Fruit fly (Drosophila melanogaster): ENCODE measurements around the gene CG2519.

Gene CG2519

dm6 chr3R:5565623-5566022 lies 18.0 kb upstream of the CG2519 start (continued):
- TF ChIP-seq CG12391 (tag; optimal IDR thresholded peaks at IDR 0.05) (peak; percentile 82), CG10274 (GFP tag; optimal IDR thresholded peaks at IDR 0.05) (peak; percentile 36), caup (GFP tag; optimal IDR thresholded peaks at IDR 0.05; ENCODE audit: severe bottlenecking) (peak; percentile 85), slp2 (GFP tag; optimal IDR thresholded peaks at IDR 0.05) (peak; percentile 54), CG1233 (GFP tag; optimal IDR thresholded peaks at IDR 0.05) (peak; percentile 77), Dip2 (GFP tag; IDR thresholded peaks at IDR 0.05) (no peak), CG30403 (GFP tag; optimal IDR thresholded peaks at IDR 0.05) (peak; percentile 71), Mad (GFP tag; optimal IDR thresholded peaks at IDR 0.05) (peak; percentile 80), CkIIα-i1 (GFP tag; IDR thresholded peaks at IDR 0.05) (no peak), mld (GFP tag; IDR thresholded peaks at IDR 0.05; ENCODE audit: partially characterized antibody) (no peak), CG3407 (GFP tag; optimal IDR thresholded peaks at IDR 0.05) (peak; percentile 68), Stat92E (GFP tag; optimal IDR thresholded peaks at IDR 0.05) (no peak), Camta (GFP tag; optimal IDR thresholded peaks at IDR 0.05) (peak; percentile 77), crc (GFP tag; optimal IDR thresholded peaks at IDR 0.05) (peak; percentile 45), Mrtf (GFP tag; IDR thresholded peaks at IDR 0.05) (peak; percentile 81), tgo (GFP tag; IDR thresholded peaks at IDR 0.05) (peak; percentile 90), Spps (tag; optimal IDR thresholded peaks at IDR 0.05) (peak; percentile 32), CG2875 (GFP tag; optimal IDR thresholded peaks at IDR 0.05) (peak; percentile 40), sna (GFP tag; IDR thresholded peaks at IDR 0.05; ENCODE audit: partially characterized antibody) (no peak), cg (GFP tag; optimal IDR thresholded peaks at IDR 0.05) (no peak), CG12071 (GFP tag; optimal IDR thresholded peaks at IDR 0.05) (peak; percentile 78), CG1529 (GFP tag; optimal IDR thresholded peaks at IDR 0.05) (peak; percentile 70), nerfin-2 (GFP tag; IDR thresholded peaks at IDR 0.05; ENCODE audit: partially characterized antibody) (no peak), Ssrp (tag; optimal IDR thresholded peaks at IDR 0.05) (peak; percentile 71), CG15269 (tag; optimal IDR thresholded peaks at IDR 0.05) (peak; percentile 86), Hr39 (optimal IDR thresholded peaks at IDR 0.05) (no peak), CG10366 (GFP tag; IDR thresholded peaks at IDR 0.05) (peak; percentile 87), fd64A (GFP tag; optimal IDR thresholded peaks at IDR 0.05) (peak; percentile 51), jigr1 (GFP tag; IDR thresholded peaks at IDR 0.05) (no peak), CG11695 (GFP tag; IDR thresholded peaks at IDR 0.05) (peak; percentile 89), Poxn (GFP tag; IDR thresholded peaks at IDR 0.05) (peak; percentile 33; the same call in 1 of the 2 replicates), CG12219 (GFP tag; optimal IDR thresholded peaks at IDR 0.05) (peak; percentile 80), CG13287 (GFP tag; IDR thresholded peaks at IDR 0.05; ENCODE audit: partially characterized antibody) (no peak), Dad (GFP tag; optimal IDR thresholded peaks at IDR 0.05) (peak; percentile 62), run (tag; optimal IDR thresholded peaks at IDR 0.05) (peak; percentile 41), CG10462 (GFP tag; optimal IDR thresholded peaks at IDR 0.05) (peak; percentile 35), CG6854 (GFP tag; optimal IDR thresholded peaks at IDR 0.05) (peak; percentile 50), CHES-1-like (GFP tag; optimal IDR thresholded peaks at IDR 0.05) (peak; percentile 79), CG30431 (GFP tag; optimal IDR thresholded peaks at IDR 0.05) (peak; percentile 54), fd96Cb (tag; optimal IDR thresholded peaks at IDR 0.05) (peak; percentile 74), tx (GFP tag; optimal IDR thresholded peaks at IDR 0.05) (peak; percentile 58), Xbp1 (GFP tag; optimal IDR thresholded peaks at IDR 0.05) (peak; percentile 76), Dp (GFP tag; optimal IDR thresholded peaks at IDR 0.05) (no peak), sima (GFP tag; optimal IDR thresholded peaks at IDR 0.05) (peak; percentile 51), CG34376 (GFP tag; optimal IDR thresholded peaks at IDR 0.05) (peak; percentile 96), HLH3B (GFP tag; IDR thresholded peaks at IDR 0.05) (peak; percentile 90), salm (tag; optimal IDR thresholded peaks at IDR 0.05) (peak; percentile 73), CG9817 (tag; optimal IDR thresholded peaks at IDR 0.05) (peak; percentile 63), cato (GFP tag; optimal IDR thresholded peaks at IDR 0.05; ENCODE audit: borderline replicate concordance) (no peak), nmo (GFP tag; optimal IDR thresholded peaks at IDR 0.05) (peak; percentile 81), sens (GFP tag) (peak; percentile 96)

All from whole organism, embryonic.